Worm (Caenorhabditis elegans) whole organism, L3 larva: ENCODE data around the gene T01G6.1.

Experiments used
- R02D3.7 ChIP-seq: fragments of 150-350 bp; optimal IDR thresholded peaks from 2 replicates; lab custom pipeline; 2014; ENCODE audit warnings: missing biosample characterization, missing genetic modification characterization
- aly-2 ChIP-seq: fragments of 150-350 bp; optimal IDR thresholded peaks from 2 replicates; lab custom pipeline; 2014; ENCODE audit warnings: missing biosample characterization, missing genetic modification characterization
- ama-1 ChIP-seq: fragments of 150-350 bp; optimal IDR thresholded peaks from 2 replicates; lab custom pipeline; 2018
- ceh-16 ChIP-seq: sonication (generic microtip); optimal IDR thresholded peaks from 2 replicates; lab custom pipeline; 2017; ENCODE audit warnings: missing biosample characterization, missing genetic modification characterization
- ceh-28 ChIP-seq: fragments of 150-350 bp; optimal IDR thresholded peaks from 2 replicates; lab custom pipeline; 2014; ENCODE audit warnings: missing biosample characterization, missing genetic modification reagents, missing genetic modification characterization
- ceh-9 ChIP-seq: sonication (generic microtip); optimal IDR thresholded peaks from 2 replicates; lab custom pipeline; 2018; ENCODE audit warnings: missing biosample characterization, missing genetic modification characterization
- daf-12 ChIP-seq: fragments of 150-350 bp; optimal IDR thresholded peaks from 2 replicates; lab custom pipeline; 2014; ENCODE audit warnings: missing biosample characterization, missing genetic modification reagents, missing genetic modification characterization
- egl-27 ChIP-seq: sonication (generic microtip); optimal IDR thresholded peaks from 4 replicates; lab custom pipeline; 2017; ENCODE audit warnings: missing biosample characterization, missing genetic modification reagents, missing genetic modification characterization
- egl-5 ChIP-seq: fragments of 150-350 bp; optimal IDR thresholded peaks from 2 replicates; lab custom pipeline; 2017; ENCODE audit warnings: missing biosample characterization, missing genetic modification reagents, missing genetic modification characterization, inconsistent platforms
- elt-1 ChIP-seq: fragments of 150-350 bp; optimal IDR thresholded peaks from 2 replicates; lab custom pipeline; 2014; ENCODE audit warnings: missing biosample characterization, missing genetic modification characterization
- elt-2 ChIP-seq: sonication (generic microtip); optimal IDR thresholded peaks from 2 replicates; lab custom pipeline; 2016; ENCODE audit warnings: missing genetic modification reagents, mild to moderate bottlenecking, missing genetic modification characterization, missing compliant biosample characterization
- elt-3 ChIP-seq, 3 experiments: fragments of 150-350 bp in 1 of 3; sonication (generic microtip) in 2 of 3; optimal IDR thresholded peaks; 2 replicates in 2 of 3; 4 replicates in 1 of 3; lab custom pipeline; 2014 to 2017; ENCODE audit warnings: missing biosample characterization in 3 of 3, missing genetic modification characterization in 3 of 3
- fkh-2 ChIP-seq: fragments of 150-350 bp; optimal IDR thresholded peaks from 2 replicates; lab custom pipeline; 2014; ENCODE audit warnings: missing biosample characterization, missing genetic modification reagents, missing genetic modification characterization
- lin-15B ChIP-seq: fragments of 150-350 bp; optimal IDR thresholded peaks from 2 replicates; lab custom pipeline; 2014; ENCODE audit warnings: missing biosample characterization, missing genetic modification characterization
- mdl-1 ChIP-seq: fragments of 150-350 bp; optimal IDR thresholded peaks from 2 replicates; lab custom pipeline; 2014; ENCODE audit warnings: missing biosample characterization, missing genetic modification characterization
- mml-1 ChIP-seq: fragments of 150-350 bp; sonication (generic microtip); optimal IDR thresholded peaks from 3 replicates; lab custom pipeline; 2014; ENCODE audit warnings: missing biosample characterization, missing genetic modification characterization
- nfya-1 ChIP-seq: sonication (generic microtip); optimal IDR thresholded peaks from 2 replicates; lab custom pipeline; 2017; ENCODE audit warnings: missing genetic modification characterization, mild to moderate bottlenecking, missing compliant biosample characterization, antibody characterized with exemption, moderate library complexity; ENCODE audit not compliant: insufficient read depth
- nhr-11 ChIP-seq: fragments of 150-350 bp; optimal IDR thresholded peaks from 2 replicates; lab custom pipeline; 2014; ENCODE audit warnings: missing biosample characterization, missing genetic modification characterization
- nhr-12 ChIP-seq: fragments of 150-350 bp; optimal IDR thresholded peaks from 2 replicates; lab custom pipeline; 2014; ENCODE audit warnings: missing biosample characterization, missing genetic modification characterization
- nhr-23 ChIP-seq: fragments of 150-350 bp; optimal IDR thresholded peaks from 2 replicates; lab custom pipeline; 2014; ENCODE audit warnings: missing biosample characterization, missing genetic modification reagents, missing genetic modification characterization
- nhr-25 ChIP-seq: sonication (generic microtip); optimal IDR thresholded peaks from 2 replicates; lab custom pipeline; 2017; ENCODE audit warnings: missing biosample characterization, missing genetic modification characterization
- nhr-43 ChIP-seq: sonication (generic microtip); optimal IDR thresholded peaks from 2 replicates; lab custom pipeline; 2016; ENCODE audit warnings: mild to moderate bottlenecking, missing genetic modification characterization, missing compliant biosample characterization; ENCODE audit not compliant: poor library complexity, severe bottlenecking
- nhr-67 ChIP-seq: fragments of 150-350 bp; optimal IDR thresholded peaks from 2 replicates; lab custom pipeline; 2014; ENCODE audit warnings: missing biosample characterization, missing genetic modification characterization
- nhr-76 ChIP-seq: fragments of 150-350 bp; sonication (generic microtip); optimal IDR thresholded peaks from 5 replicates; lab custom pipeline; 2014; ENCODE audit warnings: missing biosample characterization, missing genetic modification characterization
- nhr-77 ChIP-seq: fragments of 150-350 bp; optimal IDR thresholded peaks from 2 replicates; lab custom pipeline; 2014; ENCODE audit warnings: missing biosample characterization, missing genetic modification characterization
- pha-4 ChIP-seq: fragments of 150-350 bp; optimal IDR thresholded peaks from 2 replicates; lab custom pipeline; 2014; ENCODE audit warnings: missing biosample characterization, missing genetic modification reagents, missing genetic modification characterization
- pqm-1 ChIP-seq: fragments of 150-350 bp; optimal IDR thresholded peaks from 2 replicates; lab custom pipeline; 2017; ENCODE audit warnings: missing biosample characterization, missing genetic modification characterization, inconsistent platforms
- skn-1 ChIP-seq: fragments of 150-350 bp; optimal IDR thresholded peaks from 2 replicates; lab custom pipeline; 2014; ENCODE audit warnings: missing biosample characterization, missing genetic modification characterization
- snpc-4 ChIP-seq: fragments of 150-350 bp; optimal IDR thresholded peaks from 2 replicates; lab custom pipeline; 2014; ENCODE audit warnings: missing biosample characterization, missing genetic modification characterization
- tbx-2 ChIP-seq: sonication (generic microtip); optimal IDR thresholded peaks from 2 replicates; lab custom pipeline; 2016; ENCODE audit warnings: mild to moderate bottlenecking, missing genetic modification characterization, missing compliant biosample characterization
- unc-39 ChIP-seq: sonication (generic microtip); optimal IDR thresholded peaks from 4 replicates; lab custom pipeline; 2017; ENCODE audit warnings: missing biosample characterization, missing genetic modification characterization
- unc-62 ChIP-seq: fragments of 150-350 bp; sonication (generic microtip); optimal IDR thresholded peaks from 4 replicates; lab custom pipeline; 2014; ENCODE audit warnings: missing biosample characterization, missing genetic modification reagents, missing genetic modification characterization
- zag-1 ChIP-seq: fragments of 150-350 bp; optimal IDR thresholded peaks from 2 replicates; lab custom pipeline; 2014; ENCODE audit warnings: missing biosample characterization, missing genetic modification characterization
- ztf-11 ChIP-seq: fragments of 150-350 bp; optimal IDR thresholded peaks from 2 replicates; lab custom pipeline; 2014; ENCODE audit warnings: missing biosample characterization, missing genetic modification characterization
- ztf-4 ChIP-seq: fragments of 150-350 bp; optimal IDR thresholded peaks from 2 replicates; lab custom pipeline; 2014; ENCODE audit warnings: missing biosample characterization, missing genetic modification characterization

T01G6.1 gene

ce11 chrV:484285-484890 lies 13.1 kb upstream of the T01G6.1 start, which contains the start of gene nhr-212:
Gene nhr-212 (plus strand): TSS chrV:484857.
- no peak for TF ChIP-seq daf-12 (tag; lab: Kevin White, UChicago)
- TF ChIP-seq mml-1 (tag; lab: Kevin White, UChicago) = no peak
- peak; percentile 57 for TF ChIP-seq ceh-28 (tag; lab: Kevin White, UChicago)
- TF ChIP-seq nhr-23 = peak; percentile 27
- TF ChIP-seq elt-2 = peak; percentile 40
- peak; percentile 83 for TF ChIP-seq pha-4 (tag; lab: Kevin White, UChicago)
- no peak for TF ChIP-seq ama-1
- peak; percentile 50 for TF ChIP-seq pqm-1 (tag; lab: Kevin White, UChicago)

- TF ChIP-seq nhr-12 (no peak), ztf-4 (tag; lab: Kevin White, UChicago) (no peak), zag-1 (no peak), fkh-2 (tag; lab: Kevin White, UChicago) (no peak), nhr-43 (tag; lab: Kevin White, UChicago) (no peak), ceh-9 (tag; lab: Kevin White, UChicago) (no peak), nhr-25 (no peak), unc-39 (tag; lab: Kevin White, UChicago) (no peak), elt-1 (tag; lab: Kevin White, UChicago) (no peak), mml-1 (tag; lab: Kevin White, UChicago) (no peak), egl-5 (tag; lab: Kevin White, UChicago) (no peak), snpc-4 (tag; lab: Kevin White, UChicago) (no peak), aly-2 (no peak), nhr-76 (no peak), R02D3.7 (no peak), ztf-11 (tag; lab: Kevin White, UChicago) (no peak), unc-62 (GFP tag; lab: Kevin White, UChicago) (no peak)
These were observed 10.8 kb upstream of the T01G6.1 start, which contains the start of gene nhr-211 for ce11 chrV:486684-487083. Gene nhr-211 (plus strand): TSS chrV:486984.

ce11 chrV:487980-488379 lies 9.5 kb upstream of the T01G6.1 start:
- no peak for TF ChIP-seq nhr-23
- TF ChIP-seq fkh-2 (tag; lab: Kevin White, UChicago) = no peak
- no peak for TF ChIP-seq mdl-1 (tag; lab: Kevin White, UChicago)
- TF ChIP-seq ztf-11 (tag; lab: Kevin White, UChicago) = no peak
- no peak for TF ChIP-seq tbx-2 (tag; lab: Kevin White, UChicago)
- TF ChIP-seq nfya-1 (tag; lab: Kevin White, UChicago) = no peak
- no peak for TF ChIP-seq zag-1
- TF ChIP-seq lin-15B = no peak
- no peak for TF ChIP-seq daf-12 (tag; lab: Kevin White, UChicago)
- no peak for TF ChIP-seq egl-5 (tag; lab: Kevin White, UChicago)
- no peak for TF ChIP-seq ztf-4 (tag; lab: Kevin White, UChicago)
- no peak for TF ChIP-seq ceh-16 (tag; lab: Kevin White, UChicago)
- TF ChIP-seq nhr-77 (tag; lab: Kevin White, UChicago) = no peak
- TF ChIP-seq nhr-43 (tag; lab: Kevin White, UChicago) = no peak
- TF ChIP-seq elt-2 = no peak
- no peak for TF ChIP-seq unc-62 (GFP tag; lab: Kevin White, UChicago)
- no peak for TF ChIP-seq nhr-25

ce11 chrV:489320-489719 lies 8.2 kb upstream of the T01G6.1 start, which contains the start of gene nhr-106:
Gene nhr-106 (plus strand): TSS chrV:489620.
- TF ChIP-seq ztf-4 (tag; lab: Kevin White, UChicago) = no peak
- peak; percentile 6 for TF ChIP-seq pqm-1 (tag; lab: Kevin White, UChicago)
- TF ChIP-seq elt-2 = peak; percentile 39
- TF ChIP-seq mml-1 (tag; lab: Kevin White, UChicago) = no peak
- TF ChIP-seq nhr-12 = no peak
- TF ChIP-seq egl-5 (tag; lab: Kevin White, UChicago) = no peak
- TF ChIP-seq elt-3 (tag; optimal IDR thresholded peaks at IDR 0.05; lab: Kevin White, UChicago) = no peak

ce11 chrV:491432-491831 lies 6.1 kb upstream of the T01G6.1 start, which contains the start of gene str-196:
Gene str-196 (plus strand): TSS chrV:491732.
- TF ChIP-seq nhr-67 (no peak), nhr-11 (no peak), skn-1 (tag; lab: Kevin White, UChicago) (no peak), elt-1 (tag; lab: Kevin White, UChicago) (no peak), egl-27 (tag; lab: Kevin White, UChicago) (no peak), elt-2 (no peak), ceh-9 (tag; lab: Kevin White, UChicago) (no peak), ama-1 (no peak), snpc-4 (tag; lab: Kevin White, UChicago) (no peak)
- TF ChIP-seq, all 47 proteins: peak for 0
